Worm (Caenorhabditis elegans) whole organism, L2 larva: Measurements from ENCODE around the gene C09F9.1.

ENCODE experiments used
- C34F6.9 ChIP-seq: fragments of 150-350 bp; optimal IDR thresholded peaks from 2 replicates; lab custom pipeline; 2014; ENCODE audit warnings: missing biosample characterization, missing genetic modification characterization
- Y55F3AM.14 ChIP-seq: fragments of 200-800 bp; sonication (Bioruptor generic); optimal IDR thresholded peaks from 2 replicates; lab custom pipeline; 2018; ENCODE audit warnings: mild to moderate bottlenecking, missing genetic modification characterization, missing compliant biosample characterization
- ZK546.5 ChIP-seq: sonication (generic microtip); optimal IDR thresholded peaks from 2 replicates; lab custom pipeline; 2017; ENCODE audit warnings: missing biosample characterization, missing genetic modification characterization
- alr-1 ChIP-seq: fragments of 150-350 bp; optimal IDR thresholded peaks from 2 replicates; lab custom pipeline; 2014; ENCODE audit warnings: missing biosample characterization, missing genetic modification characterization
- aly-2 ChIP-seq: fragments of 150-350 bp; optimal IDR thresholded peaks from 2 replicates; lab custom pipeline; 2014; ENCODE audit warnings: missing biosample characterization, missing genetic modification characterization
- ama-1 ChIP-seq: fragments of 150-350 bp; optimal IDR thresholded peaks from 2 replicates; lab custom pipeline; 2018; ENCODE audit warnings: inconsistent platforms
- blmp-1 ChIP-seq: sonication (generic microtip); optimal IDR thresholded peaks from 2 replicates; lab custom pipeline; 2017; ENCODE audit warnings: missing genetic modification characterization, mild to moderate bottlenecking, missing compliant biosample characterization, antibody characterized with exemption, moderate library complexity; ENCODE audit not compliant: insufficient read depth
- ceh-16 ChIP-seq: fragments of 150-350 bp; optimal IDR thresholded peaks from 2 replicates; lab custom pipeline; 2014; ENCODE audit warnings: missing biosample characterization, missing genetic modification characterization
- crh-2 ChIP-seq: sonication (generic microtip); optimal IDR thresholded peaks from 2 replicates; lab custom pipeline; 2017; ENCODE audit warnings: missing biosample characterization, missing genetic modification characterization
- dmd-4 ChIP-seq: sonication (generic microtip); optimal IDR thresholded peaks from 2 replicates; lab custom pipeline; 2017; ENCODE audit warnings: missing biosample characterization, missing genetic modification characterization
- egl-27 ChIP-seq: sonication (generic microtip); optimal IDR thresholded peaks from 3 replicates; lab custom pipeline; 2017; ENCODE audit warnings: missing biosample characterization, missing genetic modification reagents, missing genetic modification characterization
- elt-3 ChIP-seq: sonication (generic microtip); optimal IDR thresholded peaks from 2 replicates; lab custom pipeline; 2017; ENCODE audit warnings: missing biosample characterization, missing genetic modification characterization
- fos-1 ChIP-seq: fragments of 150-350 bp; optimal IDR thresholded peaks from 2 replicates; lab custom pipeline; 2014; ENCODE audit warnings: missing biosample characterization, missing genetic modification characterization
- gmeb-1 ChIP-seq: fragments of 150-350 bp; optimal IDR thresholded peaks from 2 replicates; lab custom pipeline; 2014; ENCODE audit warnings: missing biosample characterization, missing genetic modification characterization
- lin-13 ChIP-seq: fragments of 150-350 bp; optimal IDR thresholded peaks from 2 replicates; lab custom pipeline; 2014; ENCODE audit warnings: missing biosample characterization, missing genetic modification reagents, missing genetic modification characterization
- lin-39 ChIP-seq: fragments of 150-350 bp; optimal IDR thresholded peaks from 2 replicates; lab custom pipeline; 2014; ENCODE audit warnings: missing biosample characterization, missing genetic modification reagents, missing genetic modification characterization
- lsy-2 ChIP-seq, 2 experiments: fragments of 150-350 bp in 1 of 2; sonication (generic microtip) in 1 of 2; optimal IDR thresholded peaks; 2 replicates each; lab custom pipeline; 2014 to 2017; ENCODE audit warnings: missing biosample characterization in 2 of 2, missing genetic modification characterization in 2 of 2
- mab-5 ChIP-seq: fragments of 150-350 bp; optimal IDR thresholded peaks from 2 replicates; lab custom pipeline; 2014; ENCODE audit warnings: missing biosample characterization, missing genetic modification characterization
- mbf-1 ChIP-seq: sonication (generic microtip); optimal IDR thresholded peaks from 2 replicates; lab custom pipeline; 2017; ENCODE audit warnings: missing biosample characterization, missing genetic modification characterization
- mdl-1 ChIP-seq, 2 experiments: fragments of 150-350 bp in 1 of 2; sonication (generic microtip) in 1 of 2; optimal IDR thresholded peaks; 2 replicates each; lab custom pipeline; 2017; ENCODE audit warnings: missing biosample characterization in 2 of 2, missing genetic modification characterization in 2 of 2
- nhr-11 ChIP-seq: fragments of 150-350 bp; optimal IDR thresholded peaks from 2 replicates; lab custom pipeline; 2014; ENCODE audit warnings: missing biosample characterization, missing genetic modification characterization
- nhr-12 ChIP-seq: fragments of 150-350 bp; optimal IDR thresholded peaks from 2 replicates; lab custom pipeline; 2014; ENCODE audit warnings: missing biosample characterization, missing genetic modification characterization
- nhr-21 ChIP-seq: fragments of 150-350 bp; optimal IDR thresholded peaks from 2 replicates; lab custom pipeline; 2014; ENCODE audit warnings: missing biosample characterization, missing genetic modification characterization
- nhr-23 ChIP-seq: fragments of 150-350 bp; optimal IDR thresholded peaks from 2 replicates; lab custom pipeline; 2014; ENCODE audit warnings: missing biosample characterization, missing genetic modification reagents, missing genetic modification characterization
- nhr-237 ChIP-seq: fragments of 150-350 bp; optimal IDR thresholded peaks from 2 replicates; lab custom pipeline; 2014; ENCODE audit warnings: missing biosample characterization, missing genetic modification characterization
- nhr-77 ChIP-seq: fragments of 150-350 bp; optimal IDR thresholded peaks from 2 replicates; lab custom pipeline; 2014; ENCODE audit warnings: missing biosample characterization, missing genetic modification characterization
- sem-4 ChIP-seq: fragments of 150-350 bp; optimal IDR thresholded peaks from 2 replicates; lab custom pipeline; 2014; ENCODE audit warnings: missing biosample characterization, missing genetic modification reagents, missing genetic modification characterization
- skn-1 ChIP-seq: sonication (generic microtip); optimal IDR thresholded peaks from 2 replicates; lab custom pipeline; 2017; ENCODE audit warnings: missing biosample characterization, missing genetic modification characterization
- sma-3 ChIP-seq: sonication (generic microtip); optimal IDR thresholded peaks from 2 replicates; lab custom pipeline; 2016; ENCODE audit warnings: missing genetic modification reagents, missing genetic modification characterization, missing compliant biosample characterization
- sma-9 ChIP-seq, 2 experiments: fragments of 150-350 bp in 1 of 2; sonication (generic microtip) in 1 of 2; optimal IDR thresholded peaks; 2 replicates each; lab custom pipeline; 2014 to 2016; ENCODE audit warnings: missing genetic modification characterization in 2 of 2, mild to moderate bottlenecking in 1 of 2, missing biosample characterization in 1 of 2, missing compliant biosample characterization in 1 of 2, missing genetic modification reagents in 1 of 2, moderate library complexity in 1 of 2
- snpc-4 ChIP-seq: fragments of 150-350 bp; optimal IDR thresholded peaks from 2 replicates; lab custom pipeline; 2014; ENCODE audit warnings: missing biosample characterization, missing genetic modification characterization
- unc-39 ChIP-seq: fragments of 150-350 bp; optimal IDR thresholded peaks from 2 replicates; lab custom pipeline; 2014; ENCODE audit warnings: missing biosample characterization, missing genetic modification characterization
- unc-55 ChIP-seq: fragments of 150-350 bp; sonication (generic microtip); optimal IDR thresholded peaks from 3 replicates; lab custom pipeline; 2014; ENCODE audit warnings: missing biosample characterization, missing genetic modification reagents, missing genetic modification characterization
- unc-62 ChIP-seq: fragments of 150-350 bp; optimal IDR thresholded peaks from 2 replicates; lab custom pipeline; 2014; ENCODE audit warnings: missing biosample characterization, missing genetic modification reagents, missing genetic modification characterization
- zag-1 ChIP-seq: fragments of 150-350 bp; optimal IDR thresholded peaks from 2 replicates; lab custom pipeline; 2014; ENCODE audit warnings: missing biosample characterization, missing genetic modification characterization
- ztf-1 ChIP-seq: fragments of 200-800 bp; sonication (Bioruptor generic); conservative IDR thresholded peaks from 2 replicates; pipeline ENCODE4 v1.3.6; 2022; ENCODE audit warnings: missing genetic modification characterization, missing compliant biosample characterization
- ztf-11 ChIP-seq: sonication (generic microtip); optimal IDR thresholded peaks from 2 replicates; lab custom pipeline; 2017; ENCODE audit warnings: missing biosample characterization, missing genetic modification characterization
- ztf-4 ChIP-seq: fragments of 150-350 bp; optimal IDR thresholded peaks from 2 replicates; lab custom pipeline; 2014; ENCODE audit warnings: missing biosample characterization, missing genetic modification characterization

The C09F9.1 gene

DNA sequence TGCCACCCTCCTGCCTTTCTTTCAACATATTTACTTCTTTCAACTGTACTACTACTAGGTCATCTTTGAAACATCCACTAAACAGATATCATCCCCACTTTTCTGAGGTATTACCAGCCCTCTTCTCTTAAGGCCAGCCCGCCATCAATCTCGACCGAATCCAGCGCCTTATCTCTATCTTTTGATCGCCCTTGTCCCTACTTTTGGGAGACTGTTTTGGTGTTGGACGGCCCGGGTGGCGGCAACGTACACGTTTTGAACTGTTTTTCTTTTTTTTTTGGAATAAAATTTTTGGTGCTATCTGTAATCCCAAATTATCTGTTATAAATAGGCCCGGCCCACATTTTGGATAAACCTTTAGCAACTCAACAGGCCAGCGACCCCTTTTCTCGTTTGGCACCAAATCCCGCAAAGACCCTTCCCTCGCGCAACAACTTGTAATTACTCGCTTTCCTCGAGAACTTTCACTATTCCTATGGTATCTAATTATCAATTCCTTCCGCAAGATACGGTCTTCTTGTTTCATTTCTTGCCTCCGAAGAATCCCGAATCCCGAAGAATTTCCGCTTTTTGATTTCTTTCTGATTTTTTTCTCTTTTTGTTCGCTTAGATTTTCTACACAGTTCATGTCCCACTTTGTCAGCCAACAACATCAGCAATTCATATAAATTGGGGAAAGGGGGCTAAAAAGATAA, 5.2 kb downstream of the C09F9.1 start:
- TF ChIP-seq nhr-11 = no peak
- TF ChIP-seq sma-3 = no peak
- peak; percentile 26 for TF ChIP-seq sma-9 (GFP tag; optimal IDR thresholded peaks at IDR 0.05; lab: Kevin White, UChicago)
- no peak for TF ChIP-seq sma-9 (tag; optimal IDR thresholded peaks at IDR 0.05; lab: Kevin White, UChicago)
- TF ChIP-seq, all 48 proteins: peak for 1

DNA sequence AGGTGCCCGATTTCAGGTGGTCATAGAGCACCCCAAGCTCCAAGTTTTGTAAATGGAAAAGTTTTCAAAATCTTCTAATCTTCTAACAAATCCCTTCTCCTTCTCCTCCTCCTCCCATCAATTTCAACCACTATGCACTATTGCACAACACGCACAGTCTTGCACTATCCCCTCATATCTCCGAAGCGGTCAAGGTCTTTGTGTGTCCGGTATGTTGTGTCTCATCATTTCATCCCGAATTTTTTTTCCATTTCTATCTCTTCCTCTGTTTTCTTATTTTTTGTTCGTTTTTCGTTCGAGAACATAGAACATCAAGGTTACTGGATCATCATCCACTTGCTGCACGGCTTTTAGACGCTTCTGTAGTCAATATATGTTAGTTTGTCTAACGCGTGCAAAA, 6.0 kb downstream of the C09F9.1 start:
- TF ChIP-seq dmd-4 (tag; lab: Kevin White, UChicago) = no peak
- peak; percentile 22 for TF ChIP-seq ceh-16 (tag; lab: Kevin White, UChicago)
- peak; percentile 30 for TF ChIP-seq nhr-21 (tag; lab: Kevin White, UChicago)

DNA sequence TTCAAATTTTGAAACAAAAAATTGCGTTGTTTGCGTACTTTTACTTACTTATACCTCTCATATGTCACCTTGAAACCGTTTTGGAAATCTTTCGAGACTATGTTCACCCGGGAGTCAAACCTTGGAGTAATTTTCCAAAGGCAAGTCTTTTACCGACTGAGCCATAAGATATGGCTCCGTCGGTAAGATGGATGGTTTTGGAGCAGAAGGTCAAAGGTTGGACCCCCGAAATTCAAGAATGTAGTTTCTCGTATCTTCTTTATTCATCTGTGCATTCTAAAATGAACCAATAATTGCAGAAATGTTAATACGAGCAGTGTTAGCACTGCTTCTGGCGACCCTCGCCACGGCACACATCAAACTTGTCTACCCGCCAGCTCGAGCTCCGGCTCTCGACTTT, 7.1 kb downstream of the C09F9.1 start, which contains the start of gene C09F9.2:
Gene C09F9.2, plus strand, starts transcription at position 301 of the 400 bp plus-strand sequence.
- TF ChIP-seq ceh-16 (tag; lab: Kevin White, UChicago) (no peak), snpc-4 (tag; lab: Kevin White, UChicago) (no peak), nhr-12 (no peak), aly-2 (tag; lab: Kevin White, UChicago) (no peak), lin-39 (tag; lab: Kevin White, UChicago) (no peak), nhr-21 (tag; lab: Kevin White, UChicago) (no peak), ztf-1 (GFP tag; lab: Robert Waterston, UW) (no peak), ama-1 (lab: Kevin White, UChicago) (no peak), mbf-1 (tag; lab: Kevin White, UChicago) (no peak), egl-27 (tag; lab: Kevin White, UChicago) (no peak), mab-5 (tag; lab: Kevin White, UChicago) (no peak), gmeb-1 (tag; lab: Kevin White, UChicago) (no peak), crh-2 (tag; lab: Kevin White, UChicago) (no peak), lin-13 (GFP tag; lab: Kevin White, UChicago) (no peak), unc-39 (tag; lab: Kevin White, UChicago) (no peak), fos-1 (tag; lab: Kevin White, UChicago) (no peak), mdl-1 (tag; optimal IDR thresholded peaks at IDR 0.05; lab: Kevin White, UChicago) (no peak)

DNA sequence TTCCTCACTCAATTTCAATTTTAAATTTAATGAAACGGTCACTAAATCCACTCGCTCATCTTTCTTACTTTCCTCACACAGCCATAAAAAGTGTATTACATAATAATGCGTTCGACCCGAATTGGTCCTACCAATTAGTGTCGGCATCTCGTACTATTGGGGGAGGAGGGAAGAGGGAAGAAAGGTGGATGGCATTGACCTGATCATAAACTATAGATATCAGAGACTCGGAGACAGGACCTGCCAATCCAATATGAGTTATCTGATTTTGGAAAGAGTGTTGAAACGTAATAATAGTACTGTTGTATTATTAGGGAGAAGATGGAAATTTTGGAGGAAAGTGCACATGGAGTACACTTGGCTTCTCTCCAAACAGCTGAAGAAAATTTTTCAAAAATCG, 7.8 kb downstream of the C09F9.1 start:
- TF ChIP-seq ceh-16 (tag; lab: Kevin White, UChicago) (peak; percentile 15), egl-27 (tag; lab: Kevin White, UChicago) (no peak), lin-13 (GFP tag; lab: Kevin White, UChicago) (no peak)

DNA sequence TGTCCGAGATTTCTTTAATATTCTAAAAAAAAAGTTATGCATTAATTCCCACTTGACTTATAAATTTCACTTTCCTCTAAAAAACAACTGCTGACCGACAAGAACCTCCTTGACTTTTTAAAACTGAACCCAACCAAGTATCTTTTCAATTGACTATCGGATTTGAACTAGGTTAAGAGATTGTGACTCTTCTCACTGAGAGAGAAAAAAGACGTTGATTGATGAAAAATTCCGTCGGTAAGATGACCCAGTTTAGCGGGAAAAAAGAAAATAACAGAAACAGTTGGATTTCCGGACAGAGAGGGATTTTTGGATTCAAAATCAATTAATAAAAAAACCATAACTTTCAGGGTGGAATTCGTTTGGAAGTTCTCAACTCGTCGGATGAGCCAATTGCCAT, 8.3 kb downstream of the C09F9.1 start:
- TF ChIP-seq nhr-11 (no peak), nhr-23 (tag; lab: Kevin White, UChicago) (no peak), nhr-77 (tag; lab: Kevin White, UChicago) (no peak), mbf-1 (tag; lab: Kevin White, UChicago) (no peak), sma-3 (no peak), dmd-4 (tag; lab: Kevin White, UChicago) (no peak), unc-62 (no peak), sem-4 (no peak), ZK546.5 (tag; lab: Kevin White, UChicago) (no peak), crh-2 (tag; lab: Kevin White, UChicago) (no peak), nhr-237 (tag; lab: Kevin White, UChicago) (no peak), mdl-1 (tag; optimal IDR thresholded peaks at IDR 0.05; lab: Kevin White, UChicago) (no peak), egl-27 (tag; lab: Kevin White, UChicago) (no peak), ztf-4 (no peak), ama-1 (lab: Kevin White, UChicago) (no peak), unc-39 (tag; lab: Kevin White, UChicago) (no peak), lsy-2 (tag; optimal IDR thresholded peaks at IDR 0.05; lab: Kevin White, UChicago) (no peak), C34F6.9 (tag; lab: Kevin White, UChicago) (no peak), zag-1 (tag; lab: Kevin White, UChicago) (no peak)

DNA sequence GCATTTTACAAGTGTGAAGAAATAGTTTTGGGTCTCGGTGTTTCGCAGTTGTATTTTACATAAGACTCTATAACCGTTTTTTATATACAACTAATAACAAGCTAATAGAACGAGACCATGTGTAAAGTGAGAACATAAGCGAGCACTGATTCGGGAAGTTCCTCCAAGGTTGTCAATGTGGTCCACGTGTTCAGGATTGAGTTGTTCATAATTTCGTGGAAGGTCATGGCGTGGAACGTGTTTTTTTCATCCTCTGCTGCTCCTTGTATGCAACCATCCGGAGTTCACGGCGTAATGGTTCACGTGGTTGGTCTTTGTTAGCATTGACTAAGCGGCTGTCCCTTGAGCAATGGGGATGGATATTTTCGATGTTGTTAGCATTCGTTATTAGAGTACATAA, 30.0 kb downstream of the C09F9.1 start:
- TF ChIP-seq ztf-11 (tag; lab: Kevin White, UChicago) = no peak
- no peak for TF ChIP-seq mdl-1 (tag; optimal IDR thresholded peaks at IDR 0.05; lab: Kevin White, UChicago)
- TF ChIP-seq unc-55 = no peak
- TF ChIP-seq gmeb-1 (tag; lab: Kevin White, UChicago) = no peak
- TF ChIP-seq unc-62 = no peak
- TF ChIP-seq lin-13 (GFP tag; lab: Kevin White, UChicago) = no peak
- no peak for TF ChIP-seq C34F6.9 (tag; lab: Kevin White, UChicago)
- TF ChIP-seq elt-3 (tag; lab: Kevin White, UChicago) = no peak
- TF ChIP-seq nhr-23 (tag; lab: Kevin White, UChicago) = no peak
- TF ChIP-seq alr-1 (tag; lab: Kevin White, UChicago) = no peak
- TF ChIP-seq egl-27 (tag; lab: Kevin White, UChicago) = no peak
- no peak for TF ChIP-seq fos-1 (tag; lab: Kevin White, UChicago)
- TF ChIP-seq skn-1 (tag; lab: Kevin White, UChicago) = no peak
- no peak for TF ChIP-seq nhr-12
- no peak for TF ChIP-seq aly-2 (tag; lab: Kevin White, UChicago)
- no peak for TF ChIP-seq blmp-1 (tag; lab: Kevin White, UChicago)
- TF ChIP-seq mab-5 (tag; lab: Kevin White, UChicago) = no peak
- no peak for TF ChIP-seq Y55F3AM.14 (GFP tag; lab: Kevin White, UChicago)
